Worm (Caenorhabditis elegans) whole organism, L4 larva: ENCODE measurements around the gene his-39.
A peak's percentile ranks its signal among the peaks of the same experiment; 100 is the strongest.
"Not testable (repeated sequence)": the region's sequence is repeated elsewhere in the genome, so short reads cannot be mapped to it uniquely, and the experiment has no call there.

ENCODE experiments used
- F10B5.3 ChIP-seq: sonication (generic microtip); optimal IDR thresholded peaks from 2 replicates; lab custom pipeline; 2016; ENCODE audit warnings: mild to moderate bottlenecking, missing genetic modification characterization, missing compliant biosample characterization
- F37D6.2 ChIP-seq: sonication (generic microtip); optimal IDR thresholded peaks from 2 replicates; lab custom pipeline; 2016; ENCODE audit warnings: mild to moderate bottlenecking, missing genetic modification characterization, missing compliant biosample characterization
- F44E2.7 ChIP-seq: fragments of 200-800 bp; sonication (Bioruptor generic); IDR thresholded peaks from 2 replicates; pipeline ENCODE4 v2.1.2; 2022; ENCODE audit warnings: missing genetic modification characterization, missing compliant biosample characterization
- F49E8.2 ChIP-seq: sonication (generic microtip); optimal IDR thresholded peaks from 2 replicates; lab custom pipeline; 2016; ENCODE audit warnings: missing compliant biosample characterization, mild to moderate bottlenecking, missing genetic modification characterization, borderline replicate concordance
- Y105C5A.15 ChIP-seq: fragments of 200-800 bp; sonication (Bioruptor generic); IDR thresholded peaks from 2 replicates; pipeline ENCODE4 v1.3.6; 2022; ENCODE audit warnings: missing genetic modification characterization, missing compliant biosample characterization
- Y48G9A.11 ChIP-seq: fragments of 200-800 bp; sonication (Bioruptor generic); IDR thresholded peaks from 2 replicates; pipeline ENCODE4 v1.3.6; 2022; ENCODE audit warnings: missing genetic modification reagents, missing genetic modification characterization, missing compliant biosample characterization
- ZK337.2 ChIP-seq: fragments of 200-800 bp; sonication (Bioruptor generic); IDR thresholded peaks from 2 replicates; pipeline ENCODE4 v1.3.6; 2022; ENCODE audit warnings: missing genetic modification reagents, missing genetic modification characterization, missing compliant biosample characterization
- aha-1 ChIP-seq: fragments of 150-350 bp; peaks from one replicate; lab custom pipeline; 2014; ENCODE audit warnings: missing biosample characterization, missing genetic modification characterization
- aly-2 ChIP-seq: sonication (generic microtip); optimal IDR thresholded peaks from 2 replicates; lab custom pipeline; 2018; ENCODE audit warnings: missing biosample characterization, missing genetic modification characterization
- ceh-20 ChIP-seq: fragments of 200-800 bp; sonication (Bioruptor generic); IDR thresholded peaks from 2 replicates; pipeline ENCODE4 v1.3.6; 2022; ENCODE audit warnings: missing genetic modification reagents, missing genetic modification characterization, missing compliant biosample characterization
- ces-1 ChIP-seq: fragments of 150-350 bp; sonication (generic microtip); optimal IDR thresholded peaks from 4 replicates; lab custom pipeline; 2014; ENCODE audit warnings: missing biosample characterization, missing genetic modification reagents, missing genetic modification characterization
- daf-16 ChIP-seq, 3 experiments: sonication (generic microtip); optimal IDR thresholded peaks; 2 replicates each; lab custom pipeline; 2016 to 2017; ENCODE audit warnings: missing genetic modification characterization in 3 of 3, missing genetic modification reagents in 3 of 3, mild to moderate bottlenecking in 2 of 3, missing compliant biosample characterization in 2 of 3, missing biosample characterization in 1 of 3, moderate library complexity in 1 of 3
- daf-19 ChIP-seq: fragments of 200-800 bp; sonication (Bioruptor generic); conservative IDR thresholded peaks from 2 replicates; pipeline ENCODE4 v1.3.6; 2022; ENCODE audit warnings: missing genetic modification characterization, missing compliant biosample characterization
- dmd-6 ChIP-seq: fragments of 200-800 bp; sonication (Bioruptor generic); IDR thresholded peaks from 2 replicates; pipeline ENCODE4 v1.3.6; 2022; ENCODE audit warnings: missing genetic modification reagents, missing genetic modification characterization, missing compliant biosample characterization
- dpl-1 ChIP-seq: fragments of 150-350 bp; optimal IDR thresholded peaks from 2 replicates; lab custom pipeline; 2014; ENCODE audit warnings: missing biosample characterization, missing genetic modification reagents, missing genetic modification characterization
- dve-1 ChIP-seq: sonication (generic microtip); optimal IDR thresholded peaks from 2 replicates; lab custom pipeline; 2017; ENCODE audit warnings: antibody characterized with exemption, mild to moderate bottlenecking, missing genetic modification characterization, missing compliant biosample characterization; ENCODE audit not compliant: insufficient read depth
- hif-1 ChIP-seq, 2 experiments: sonication (generic microtip); optimal IDR thresholded peaks; 2 replicates each; lab custom pipeline; 2016 to 2017; ENCODE audit warnings: missing compliant biosample characterization in 2 of 2, missing genetic modification characterization in 2 of 2, missing genetic modification reagents in 2 of 2, missing genotype in 2 of 2, mild to moderate bottlenecking in 1 of 2
- hlh-11 ChIP-seq: fragments of 200-800 bp; sonication (Bioruptor generic); optimal IDR thresholded peaks from 2 replicates; lab custom pipeline; 2018; ENCODE audit warnings: mild to moderate bottlenecking, missing genetic modification characterization, missing compliant biosample characterization
- hmg-1.1 ChIP-seq: fragments of 200-800 bp; sonication (Bioruptor generic); IDR thresholded peaks from 2 replicates; pipeline ENCODE4 v1.3.6; 2022; ENCODE audit warnings: missing genetic modification reagents, missing genetic modification characterization, missing compliant biosample characterization
- jun-1 ChIP-seq: fragments of 150-350 bp; optimal IDR thresholded peaks from 2 replicates; lab custom pipeline; 2014; ENCODE audit warnings: missing biosample characterization, missing genetic modification reagents, missing genetic modification characterization
- lin-13 ChIP-seq: fragments of 150-350 bp; optimal IDR thresholded peaks from 2 replicates; lab custom pipeline; 2014; ENCODE audit warnings: missing biosample characterization, missing genetic modification reagents, missing genetic modification characterization
- lin-15B ChIP-seq: fragments of 150-350 bp; sonication (generic microtip); optimal IDR thresholded peaks from 3 replicates; lab custom pipeline; 2014; ENCODE audit warnings: missing biosample characterization, missing genetic modification characterization
- lin-38 ChIP-seq: fragments of 200-800 bp; sonication (Bioruptor generic); IDR thresholded peaks from 2 replicates; pipeline ENCODE4 v1.3.6; 2022; ENCODE audit warnings: missing genetic modification reagents, missing genetic modification characterization, missing compliant biosample characterization
- lsy-2 ChIP-seq, 2 experiments: fragments of 150-350 bp in 1 of 2; sonication (generic microtip) in 1 of 2; optimal IDR thresholded peaks; 2 replicates each; lab custom pipeline; 2014 to 2017; ENCODE audit warnings: missing biosample characterization in 2 of 2, missing genetic modification characterization in 2 of 2
- madf-5 ChIP-seq, 2 experiments: fragments of 200-800 bp; sonication (Bioruptor generic); IDR thresholded peaks; 2 replicates each; pipeline ENCODE4 v1.3.6; 2022; ENCODE audit warnings: missing compliant biosample characterization in 2 of 2, missing genetic modification characterization in 2 of 2
- mes-2 ChIP-seq: sonication (generic microtip); optimal IDR thresholded peaks from 2 replicates; lab custom pipeline; 2016; ENCODE audit warnings: missing genotype, mild to moderate bottlenecking, missing genetic modification characterization, missing compliant biosample characterization; ENCODE audit not compliant: poor library complexity, severe bottlenecking
- mxl-2 ChIP-seq: fragments of 200-800 bp; sonication (Bioruptor generic); conservative IDR thresholded peaks from 2 replicates; pipeline ENCODE4 v1.3.6; 2022; ENCODE audit warnings: missing genetic modification reagents, missing genetic modification characterization, missing compliant biosample characterization
- nhr-102 ChIP-seq: sonication (generic microtip); optimal IDR thresholded peaks from 2 replicates; lab custom pipeline; 2016; ENCODE audit warnings: mild to moderate bottlenecking, missing genetic modification characterization, moderate library complexity, missing compliant biosample characterization
- nhr-6 ChIP-seq: fragments of 150-350 bp; optimal IDR thresholded peaks from 2 replicates; lab custom pipeline; 2014; ENCODE audit warnings: missing biosample characterization, missing genetic modification characterization
- pha-4 ChIP-seq, 2 experiments: fragments of 150-350 bp in 1 of 2; fragments of 200-800 bp in 1 of 2; sonication (Bioruptor generic) in 1 of 2; IDR thresholded peaks in 1 of 2; optimal IDR thresholded peaks in 1 of 2; 2 replicates each; pipeline versions ENCODE4 v1.3.6 to Lab custom; 2014 to 2022; ENCODE audit warnings: missing genetic modification characterization in 2 of 2, missing genetic modification reagents in 2 of 2, missing biosample characterization in 1 of 2, missing compliant biosample characterization in 1 of 2
- set-16 ChIP-seq: fragments of 200-800 bp; sonication (Bioruptor generic); IDR thresholded peaks from 2 replicates; pipeline ENCODE4 v1.3.6; 2022; ENCODE audit warnings: missing genetic modification reagents, missing genetic modification characterization, missing compliant biosample characterization
- snpc-4 ChIP-seq: fragments of 150-350 bp; optimal IDR thresholded peaks from 2 replicates; lab custom pipeline; 2014; ENCODE audit warnings: missing biosample characterization, missing genetic modification characterization
- spr-3 ChIP-seq: fragments of 200-800 bp; sonication (Bioruptor generic); optimal IDR thresholded peaks from 2 replicates; lab custom pipeline; 2018; ENCODE audit warnings: mild to moderate bottlenecking, missing genetic modification characterization, missing compliant biosample characterization
- tra-1 ChIP-seq: fragments of 200-800 bp; sonication (Bioruptor generic); IDR thresholded peaks from 2 replicates; pipeline ENCODE4 v1.3.6; 2022; ENCODE audit warnings: missing genetic modification reagents, missing genetic modification characterization, missing compliant biosample characterization
- unc-130 ChIP-seq: sonication (generic microtip); optimal IDR thresholded peaks from 2 replicates; lab custom pipeline; 2016; ENCODE audit warnings: missing genetic modification reagents, missing genetic modification characterization, missing compliant biosample characterization
- unc-62 ChIP-seq, 3 experiments: fragments of 150-350 bp in 1 of 3; sonication (generic microtip); optimal IDR thresholded peaks in 2 of 3; peaks in 1 of 3; 1 replicate in 1 of 3; 2 replicates in 2 of 3; lab custom pipeline; 2014 to 2017; ENCODE audit warnings: missing biosample characterization in 3 of 3, missing genetic modification characterization in 3 of 3, missing genetic modification reagents in 3 of 3, missing genotype in 1 of 3
- zag-1 ChIP-seq: fragments of 150-350 bp; optimal IDR thresholded peaks from 2 replicates; lab custom pipeline; 2014; ENCODE audit warnings: missing biosample characterization, missing genetic modification characterization
- zip-2 ChIP-seq: fragments of 150-350 bp; optimal IDR thresholded peaks from 2 replicates; lab custom pipeline; 2014; ENCODE audit warnings: missing biosample characterization, missing genetic modification characterization

The his-39 gene

DNA sequence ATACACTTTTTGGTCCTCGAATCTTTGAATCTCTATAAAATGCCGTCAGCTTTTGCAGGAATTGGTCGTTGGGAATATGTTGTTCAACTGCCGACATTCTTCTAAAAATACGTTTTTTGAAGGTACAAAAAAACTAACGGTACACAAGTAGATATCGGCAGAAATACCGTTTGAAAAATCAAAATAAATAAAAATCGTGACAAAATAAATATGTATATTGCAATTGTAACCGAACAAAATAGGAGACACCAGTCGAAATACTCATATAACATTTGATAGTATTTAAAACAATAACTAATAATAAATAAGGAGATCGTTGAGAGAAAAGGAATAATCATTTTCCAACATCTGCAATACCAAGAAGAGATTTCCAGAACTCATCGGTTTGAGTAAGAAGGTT is 28.8 kb downstream of the his-39 start, which contains the start of gene F25G6.8:
F25G6.8 (minus strand) TSS at position 101 of the 400 bp plus-strand sequence.
- TF ChIP-seq lin-38 (GFP tag; lab: Robert Waterston, UW) (peak; percentile 5; the same call in 1 of the 2 replicates), hlh-11 (tag; lab: Kevin White, UChicago) (no peak)
- TF ChIP-seq, all 104 proteins: peak for 1

DNA sequence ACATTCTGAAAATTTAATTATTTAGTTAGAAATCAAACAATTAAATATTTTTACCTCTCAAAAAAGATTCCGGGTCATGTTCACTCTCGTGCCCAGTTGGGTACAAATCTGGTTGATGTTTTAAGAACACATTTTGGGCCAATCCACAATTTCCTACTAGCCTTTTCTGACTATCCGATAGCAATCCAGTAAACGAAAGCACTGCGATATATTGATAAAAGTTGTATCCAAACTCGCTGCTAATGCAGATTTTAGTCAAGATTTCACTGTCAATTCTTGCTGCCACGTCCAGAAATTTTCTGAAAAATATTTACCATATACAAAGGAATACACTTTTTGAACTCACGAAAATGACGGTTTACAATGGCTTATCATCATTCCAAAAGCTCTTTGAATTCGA is 32.9 kb downstream of the his-39 start:
- no peak for TF ChIP-seq hlh-11 (tag; lab: Kevin White, UChicago)
- no peak for TF ChIP-seq mxl-2 (GFP tag; lab: Robert Waterston, UW)
- TF ChIP-seq daf-16 (GFP tag; optimal IDR thresholded peaks at IDR 0.05; lab: Kevin White, UChicago), result no peak
- no peak for TF ChIP-seq daf-16 (tag; optimal IDR thresholded peaks at IDR 0.05; lab: Kevin White, UChicago)
- no peak for TF ChIP-seq F44E2.7 (GFP tag; lab: Robert Waterston, UW)
- no peak for TF ChIP-seq spr-3 (GFP tag; lab: Kevin White, UChicago)
- TF ChIP-seq unc-62 (GFP tag; optimal IDR thresholded peaks at IDR 0.05 in 1 of 2; lab: Kevin White, UChicago), result peak in 1 of 2 experiments; percentile 91
- TF ChIP-seq unc-62 (tag; optimal IDR thresholded peaks at IDR 0.05; lab: Kevin White, UChicago), result no peak
- TF ChIP-seq unc-130, result no peak

ce11 chrV:8569841-8570361 is 33.6 kb downstream of the his-39 start, which contains the start of the genes F25G6.9 and symk-1:
Gene F25G6.9 (minus strand): TSS chrV:8570000.
Gene symk-1 (plus strand): TSS chrV:8570311.
- TF ChIP-seq lin-38 (GFP tag; lab: Robert Waterston, UW), result no peak
- TF ChIP-seq spr-3 (GFP tag; lab: Kevin White, UChicago), result no peak
- TF ChIP-seq unc-62 (GFP tag; optimal IDR thresholded peaks at IDR 0.05 in 1 of 2; lab: Kevin White, UChicago), result no peak
- TF ChIP-seq unc-62 (tag; optimal IDR thresholded peaks at IDR 0.05; lab: Kevin White, UChicago), result no peak
- peak; percentile 70 for TF ChIP-seq hmg-1.1
- no peak for TF ChIP-seq jun-1 (tag; lab: Kevin White, UChicago)
- peak; percentile 54 for TF ChIP-seq dve-1 (tag; lab: Kevin White, UChicago)
- TF ChIP-seq dmd-6, result peak; percentile 46
- peak; percentile 67 for TF ChIP-seq mes-2
- TF ChIP-seq zip-2, result no peak
- TF ChIP-seq F10B5.3 (tag; lab: Kevin White, UChicago), result peak; percentile 39
- TF ChIP-seq dpl-1 (GFP tag; lab: Kevin White, UChicago), result peak; percentile 63
- no peak for TF ChIP-seq lsy-2 (tag; optimal IDR thresholded peaks at IDR 0.05; lab: Kevin White, UChicago)
- TF ChIP-seq nhr-6 (tag; lab: Kevin White, UChicago), result peak; percentile 35
- TF ChIP-seq lin-15B, result no peak
- TF ChIP-seq tra-1 (GFP tag; lab: Robert Waterston, UW), result 0 out of 2 replicates have a peak, but pooled peaks have one; percentile 14
- TF ChIP-seq hif-1 (tag; optimal IDR thresholded peaks at IDR 0.05; lab: Kevin White, UChicago), result no peak
- no peak for TF ChIP-seq ZK337.2 (GFP tag; lab: Robert Waterston, UW)
- TF ChIP-seq Y48G9A.11 (GFP tag; lab: Robert Waterston, UW), result no peak
- no peak for TF ChIP-seq aha-1
- peak; percentile 60 for TF ChIP-seq nhr-102 (tag; lab: Kevin White, UChicago)
- peak; percentile 51 for TF ChIP-seq hlh-11 (tag; lab: Kevin White, UChicago)
- peak; percentile 6 for TF ChIP-seq F49E8.2 (tag; lab: Kevin White, UChicago)

DNA sequence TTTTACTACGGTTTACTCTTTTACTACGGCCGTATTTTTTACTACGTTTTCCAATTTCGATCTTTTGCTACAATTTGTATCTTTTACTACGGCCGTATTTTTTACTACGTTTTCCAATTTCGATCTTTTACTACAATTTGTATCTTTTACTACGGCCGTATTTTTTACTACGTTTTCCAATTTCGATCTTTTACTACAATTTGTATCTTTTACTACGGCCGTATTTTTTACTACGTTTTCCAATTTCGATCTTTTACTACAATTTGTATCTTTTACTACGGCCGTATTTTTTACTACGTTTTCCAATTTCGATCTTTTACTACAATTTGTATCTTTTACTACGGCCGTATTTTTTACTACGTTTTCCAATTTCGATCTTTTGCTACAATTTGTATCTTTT is 38.4 kb downstream of the his-39 start, which contains the start of gene F25G6.1:
F25G6.1 (plus strand) TSS at position 301 of the 400 bp plus-strand sequence.
- not testable (repeated sequence) for TF ChIP-seq ces-1 (GFP tag; lab: Kevin White, UChicago); unc-62 (GFP tag; optimal IDR thresholded peaks at IDR 0.05 in 1 of 2; lab: Kevin White, UChicago); unc-62 (tag; optimal IDR thresholded peaks at IDR 0.05; lab: Kevin White, UChicago); dpl-1 (GFP tag; lab: Kevin White, UChicago)

DNA sequence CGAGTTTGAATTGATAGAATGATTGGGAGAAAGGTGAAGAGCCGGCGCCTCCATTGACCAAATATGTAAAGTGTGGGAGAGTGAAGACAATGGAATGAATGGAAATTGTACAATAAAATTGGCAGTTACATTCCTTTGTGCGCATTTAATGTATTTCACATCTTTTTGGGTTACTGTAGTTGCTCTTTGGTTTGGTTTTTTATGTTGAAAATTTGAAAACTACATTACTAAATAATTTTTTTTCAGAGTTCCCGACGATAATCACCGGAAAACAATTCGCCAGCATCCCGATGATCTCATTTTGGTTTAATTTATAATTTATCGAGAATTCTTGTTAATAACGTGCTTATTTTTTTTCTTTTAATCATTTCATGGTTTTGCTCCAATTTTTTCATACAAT is 44.6 kb downstream of the his-39 start, which contains the start of gene C10B5.1:
C10B5.1 (plus strand) TSS at position 301 of the 400 bp plus-strand sequence.
- TF ChIP-seq set-16 (GFP tag; lab: Robert Waterston, UW), result no peak
- TF ChIP-seq aly-2 (tag; lab: Kevin White, UChicago), result no peak
- no peak for TF ChIP-seq snpc-4 (tag; lab: Kevin White, UChicago)
- no peak for TF ChIP-seq zag-1 (tag; lab: Kevin White, UChicago)
- no peak for TF ChIP-seq mes-2
- TF ChIP-seq ceh-20 (GFP tag; lab: Robert Waterston, UW), result no peak
- TF ChIP-seq Y48G9A.11 (GFP tag; lab: Robert Waterston, UW), result no peak
- TF ChIP-seq Y105C5A.15 (GFP tag; lab: Robert Waterston, UW), result no peak
- TF ChIP-seq mxl-2 (GFP tag; lab: Robert Waterston, UW), result no peak
- TF ChIP-seq lin-13 (GFP tag; lab: Kevin White, UChicago), result no peak
- TF ChIP-seq ZK337.2 (GFP tag; lab: Robert Waterston, UW), result no peak
- no peak for TF ChIP-seq madf-5 (GFP tag; IDR thresholded peaks at IDR 0.05; lab: Robert Waterston, UW)
- TF ChIP-seq F37D6.2 (tag; lab: Kevin White, UChicago), result no peak
- no peak for TF ChIP-seq daf-19 (GFP tag; lab: Robert Waterston, UW)
- TF ChIP-seq F49E8.2 (tag; lab: Kevin White, UChicago), result no peak
- TF ChIP-seq lsy-2 (tag; optimal IDR thresholded peaks at IDR 0.05; lab: Kevin White, UChicago), result no peak
- no peak for TF ChIP-seq pha-4 (GFP tag; IDR thresholded peaks at IDR 0.05; lab: Robert Waterston, UW)
- no peak for TF ChIP-seq pha-4 (tag; optimal IDR thresholded peaks at IDR 0.05; lab: Kevin White, UChicago)
